Worm (Caenorhabditis elegans): ENCODE data around the gene R09E10.6.
A peak's percentile ranks its signal among the peaks of the same experiment; 100 is the strongest.

R09E10.6 gene

DNA sequence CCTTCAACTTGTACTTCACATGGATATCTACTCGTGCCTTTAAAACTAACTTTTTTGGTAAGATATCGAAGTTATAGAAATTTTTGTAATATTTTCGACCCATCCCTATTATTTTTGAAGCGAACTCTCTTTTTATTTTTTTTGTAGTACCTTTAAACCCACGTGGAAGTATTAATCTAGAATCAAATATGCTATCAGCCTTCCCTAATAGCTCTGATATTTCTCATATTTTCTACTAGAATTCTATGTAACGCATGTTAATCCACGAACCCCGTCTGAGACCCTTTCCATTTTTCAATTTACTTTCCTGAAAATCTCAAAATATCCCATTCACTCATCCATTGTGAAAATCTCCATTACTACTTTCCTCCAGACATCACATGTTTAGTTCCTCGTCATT is 20.6 kb downstream of the R09E10.6 start:
- no peak for TF ChIP-seq ceh-82 (tag; optimal IDR thresholded peaks at IDR 0.05)
- no peak for TF ChIP-seq nhr-20 (tag; optimal IDR thresholded peaks at IDR 0.05)
- no peak for TF ChIP-seq jun-1 (tag; optimal IDR thresholded peaks at IDR 0.05)
- TF ChIP-seq isw-1 (GFP tag; IDR thresholded peaks at IDR 0.05): no peak
- TF ChIP-seq elt-2 (tag; optimal IDR thresholded peaks at IDR 0.05): no peak
- TF ChIP-seq lin-39 (tag; optimal IDR thresholded peaks at IDR 0.05): no peak
- no peak for TF ChIP-seq skn-1 (tag; optimal IDR thresholded peaks at IDR 0.05)
- TF ChIP-seq unc-30 (tag; optimal IDR thresholded peaks at IDR 0.05): no peak
- no peak for TF ChIP-seq tlp-1 (tag; optimal IDR thresholded peaks at IDR 0.05)
- TF ChIP-seq C34B4.2 (tag; optimal IDR thresholded peaks at IDR 0.05): no peak
- no peak for TF ChIP-seq sup-37 (GFP tag; optimal IDR thresholded peaks at IDR 0.05)
- no peak for TF ChIP-seq efl-3 (GFP tag; optimal IDR thresholded peaks at IDR 0.05)

DNA sequence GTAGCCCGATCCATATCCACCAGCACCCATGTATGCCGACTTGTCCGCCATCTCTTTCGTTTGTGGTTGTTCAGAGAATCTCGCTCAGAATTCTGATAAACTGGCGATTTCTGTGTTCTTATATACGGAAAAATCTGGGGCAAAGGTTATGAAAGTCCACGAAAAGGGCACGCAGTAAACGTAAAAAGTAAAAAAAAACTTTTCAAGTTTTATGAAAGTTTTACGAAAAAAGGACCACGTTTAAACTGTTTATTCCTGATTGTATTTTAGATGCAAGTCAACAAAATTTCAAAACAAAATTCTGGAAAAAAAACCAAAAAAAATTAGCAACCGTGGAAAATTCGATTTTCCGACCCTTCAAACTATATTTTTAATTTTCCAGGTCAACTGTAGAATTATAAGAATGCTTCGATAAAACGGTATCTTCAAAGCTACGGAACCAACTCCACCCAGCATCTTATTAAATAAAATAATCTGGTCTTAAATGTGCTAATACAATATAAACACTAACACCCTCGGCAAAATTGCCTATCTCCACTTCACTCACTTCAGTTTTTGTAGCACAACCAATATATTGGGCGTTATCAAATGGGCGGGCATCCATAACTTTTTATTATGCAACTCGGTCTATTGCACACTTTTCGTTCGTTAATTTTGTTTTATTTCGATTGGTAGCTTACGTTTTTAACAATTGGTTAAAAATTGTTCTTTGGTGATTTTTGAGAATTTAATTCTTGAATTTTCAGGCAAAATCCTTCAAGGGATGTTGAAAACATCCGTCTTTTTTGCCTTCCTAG is 24.6 kb downstream of the R09E10.6 start, which contains the start of the genes nspd-7 and Y43C5A.2:
Gene nspd-7, minus strand, starts transcription at position 51 of the 797 bp plus-strand sequence.
Gene Y43C5A.2, plus strand, starts transcription at position 747 of the 797 bp plus-strand sequence.
- TF ChIP-seq fos-1 (tag; optimal IDR thresholded peaks at IDR 0.05) (no peak), elt-2 (tag; optimal IDR thresholded peaks at IDR 0.05) (peak; percentile 69), efl-1 (optimal IDR thresholded peaks at IDR 0.05) (no peak), efl-1 (GFP tag; optimal IDR thresholded peaks at IDR 0.05 in 1 of 2) (peak in 1 of 2 experiments; percentile 24)

DNA sequence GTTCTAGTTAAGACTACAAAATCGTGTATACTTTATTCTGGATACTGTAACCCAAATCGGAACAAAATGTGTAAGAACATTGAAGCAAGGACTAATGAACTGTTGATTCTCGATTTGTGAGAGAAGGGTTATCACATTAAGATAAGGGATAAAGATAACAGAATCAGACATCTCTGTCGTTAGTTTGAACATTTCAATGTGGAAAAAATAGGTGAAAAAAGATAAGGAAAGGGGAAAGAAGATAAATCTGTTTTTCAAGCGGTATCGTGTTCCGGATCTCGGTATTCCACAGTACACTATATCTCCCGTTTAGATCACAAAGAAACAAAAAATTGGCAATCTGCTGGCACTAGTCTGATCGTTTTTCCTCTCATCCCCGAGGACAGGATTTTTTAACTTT is 32.9 kb downstream of the R09E10.6 start:
- TF ChIP-seq lin-14 (GFP tag; optimal IDR thresholded peaks at IDR 0.05) (peak; percentile 49), lsy-2 (tag; optimal IDR thresholded peaks at IDR 0.05) (peak in 1 of 2 experiments; percentile 19), blmp-1 (tag; optimal IDR thresholded peaks at IDR 0.05) (peak; percentile 79), nhr-85 (tag) (peak; percentile 79), nhr-11 (tag; optimal IDR thresholded peaks at IDR 0.05) (no peak), elt-3 (tag; optimal IDR thresholded peaks at IDR 0.05) (peak in 4 of 6 experiments; percentile 64 to 94 (median 82))

DNA sequence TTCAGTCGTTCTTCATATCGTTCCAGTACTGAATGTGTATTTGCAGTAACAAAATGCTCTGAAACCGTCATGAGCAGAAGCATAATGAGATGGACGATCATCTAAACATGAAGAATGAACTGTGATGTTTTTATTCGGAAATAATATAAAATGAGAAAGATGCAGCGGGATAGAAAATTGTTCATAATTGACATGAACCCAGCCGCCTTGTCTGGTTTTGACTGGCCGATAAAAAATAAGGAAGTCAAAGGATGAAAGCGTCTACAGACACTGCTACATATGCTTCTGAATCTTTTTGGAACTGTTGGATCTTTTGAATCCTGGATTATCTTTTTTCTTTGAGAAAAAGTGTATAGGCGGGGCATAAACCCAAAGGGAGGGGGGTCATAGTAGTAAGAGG is 34.4 kb downstream of the R09E10.6 start, which contains the start of gene F01G10.9:
Gene F01G10.9, minus strand, starts transcription at position 101 of the 400 bp plus-strand sequence.
- TF ChIP-seq efl-1 (optimal IDR thresholded peaks at IDR 0.05): no peak
- TF ChIP-seq efl-1 (GFP tag; optimal IDR thresholded peaks at IDR 0.05 in 1 of 2): peak in 1 of 2 experiments; percentile 19
- TF ChIP-seq aly-2 (tag; optimal IDR thresholded peaks at IDR 0.05): no peak
- peak; percentile 24 for TF ChIP-seq blmp-1 (tag; optimal IDR thresholded peaks at IDR 0.05)

DNA sequence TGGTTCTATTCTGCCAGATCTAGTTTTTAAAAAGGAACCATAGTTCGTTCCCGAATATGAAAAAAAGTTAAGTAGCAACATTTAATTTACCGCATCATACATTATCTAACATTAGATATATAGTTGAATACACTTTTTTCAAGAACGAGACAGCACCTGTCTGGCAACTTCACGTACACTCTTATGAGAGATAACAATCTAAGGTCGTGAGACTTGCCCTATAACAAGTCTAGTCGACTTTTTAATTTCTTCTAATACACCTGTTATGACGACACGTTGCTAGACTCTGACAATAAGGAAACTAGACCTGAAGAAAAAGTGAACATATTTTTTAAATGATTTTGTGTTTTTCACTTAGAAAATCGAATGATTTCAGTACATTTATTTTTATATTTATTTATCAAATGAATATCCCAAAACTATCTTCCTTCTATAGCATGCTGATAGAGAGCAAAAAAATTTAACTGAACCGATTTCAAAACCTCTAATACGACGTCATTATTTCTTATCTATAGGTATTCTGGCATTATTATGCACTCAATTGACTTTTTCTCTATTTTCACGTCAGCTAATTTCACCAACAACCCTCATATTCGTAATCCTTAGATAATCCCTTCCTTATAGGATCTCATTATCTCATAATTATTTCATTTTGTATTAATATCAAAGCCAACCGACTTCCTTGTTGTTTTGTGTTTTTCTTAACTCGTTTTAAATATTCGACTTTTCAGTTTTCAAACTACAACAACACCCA is 40.9 kb downstream of the R09E10.6 start:
- TF ChIP-seq nhr-84 (tag; optimal IDR thresholded peaks at IDR 0.05): no peak
- TF ChIP-seq lir-3 (tag; optimal IDR thresholded peaks at IDR 0.05; ENCODE audit: poor library complexity): no peak
- TF ChIP-seq hlh-4 (tag; optimal IDR thresholded peaks at IDR 0.05): no peak
- TF ChIP-seq dpl-1 (GFP tag; optimal IDR thresholded peaks at IDR 0.05): no peak
- TF ChIP-seq sox-4 (tag; optimal IDR thresholded peaks at IDR 0.05): no peak
- TF ChIP-seq C34B4.2 (tag; optimal IDR thresholded peaks at IDR 0.05): no peak
- TF ChIP-seq mep-1 (tag; optimal IDR thresholded peaks at IDR 0.05): no peak
- TF ChIP-seq mdl-1 (tag; optimal IDR thresholded peaks at IDR 0.05): no peak
- no peak for TF ChIP-seq mab-9 (GFP tag; IDR thresholded peaks at IDR 0.05)
- no peak for TF ChIP-seq jun-1 (tag; optimal IDR thresholded peaks at IDR 0.05)
- TF ChIP-seq nhr-11 (tag; optimal IDR thresholded peaks at IDR 0.05): no peak
- no peak for TF ChIP-seq nhr-47 (tag; optimal IDR thresholded peaks at IDR 0.05)
- TF ChIP-seq nhr-19 (GFP tag; conservative IDR thresholded peaks at IDR 0.05): no peak
- no peak for TF ChIP-seq lin-14 (GFP tag; optimal IDR thresholded peaks at IDR 0.05)
- no peak for TF ChIP-seq ztf-11 (tag; optimal IDR thresholded peaks at IDR 0.05)
- TF ChIP-seq blmp-1 (tag; optimal IDR thresholded peaks at IDR 0.05): no peak
- no peak for TF ChIP-seq nhr-28 (tag; optimal IDR thresholded peaks at IDR 0.05)
- no peak for TF ChIP-seq snpc-4 (tag; optimal IDR thresholded peaks at IDR 0.05)
- TF ChIP-seq ceh-88 (GFP tag; IDR thresholded peaks at IDR 0.05): 0 out of 2 replicates have a peak, but pooled peaks have one; percentile 6
- peak; percentile 11 for TF ChIP-seq lin-15B (tag; optimal IDR thresholded peaks at IDR 0.05)
- no peak for TF ChIP-seq tlp-1 (tag; optimal IDR thresholded peaks at IDR 0.05)
- TF ChIP-seq elt-2 (tag; optimal IDR thresholded peaks at IDR 0.05): no peak
- TF ChIP-seq dsc-1 (tag; optimal IDR thresholded peaks at IDR 0.05): peak; percentile 98
- peak; percentile 60 for TF ChIP-seq pax-3 (tag; optimal IDR thresholded peaks at IDR 0.05)
- TF ChIP-seq unc-30 (tag; optimal IDR thresholded peaks at IDR 0.05): no peak
- TF ChIP-seq fkh-10 (GFP tag; optimal IDR thresholded peaks at IDR 0.05): no peak
- TF ChIP-seq efl-1 (optimal IDR thresholded peaks at IDR 0.05): no peak
- TF ChIP-seq efl-1 (GFP tag; optimal IDR thresholded peaks at IDR 0.05 in 1 of 2): peak in 1 of 2 experiments; percentile 77

Data from whole organism, L1 larva.